Fruit fly (Drosophila melanogaster): Measurements from ENCODE around the gene Tsc1.

DNA sequence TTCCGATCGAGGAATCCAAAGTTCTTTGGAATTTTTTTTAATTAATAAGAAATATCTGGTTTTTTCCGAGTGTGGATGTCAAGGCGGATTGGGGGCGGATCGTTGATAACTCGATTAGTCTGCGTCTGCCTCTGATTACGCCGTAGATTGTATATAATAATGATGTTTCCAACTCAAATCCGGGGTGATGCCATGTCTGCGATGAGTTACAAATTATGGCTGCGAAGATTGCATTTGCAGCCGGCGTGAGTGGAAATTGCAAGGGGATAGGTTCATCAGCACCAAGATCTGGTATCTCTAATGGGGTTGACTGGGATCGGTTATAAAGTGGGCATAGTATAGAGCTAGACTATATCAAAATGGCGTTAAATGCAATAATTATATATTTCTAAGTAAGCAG lies 7.7 kb upstream of the Tsc1 start:
- no peak for TF ChIP-seq CG5204 (GFP tag; optimal IDR thresholded peaks at IDR 0.05)
- no peak for TF ChIP-seq Hr96 (GFP tag; optimal IDR thresholded peaks at IDR 0.05)
- no peak for TF ChIP-seq Mnt (GFP tag; optimal IDR thresholded peaks at IDR 0.05)
- no peak for TF ChIP-seq CG7045 (GFP tag; optimal IDR thresholded peaks at IDR 0.05)
- no peak for TF ChIP-seq CG7101 (tag; optimal IDR thresholded peaks at IDR 0.05)
- TF ChIP-seq toe (GFP tag; optimal IDR thresholded peaks at IDR 0.05): no peak
- no peak for TF ChIP-seq CG11617 (GFP tag; optimal IDR thresholded peaks at IDR 0.05)
- no peak for TF ChIP-seq CG1620 (GFP tag; optimal IDR thresholded peaks at IDR 0.05)
- TF ChIP-seq cnc (optimal IDR thresholded peaks at IDR 0.05): no peak
- no peak for TF ChIP-seq pad (GFP tag; optimal IDR thresholded peaks at IDR 0.05)
- no peak for TF ChIP-seq CG33017 (tag; optimal IDR thresholded peaks at IDR 0.05)
- TF ChIP-seq CG14711 (tag; optimal IDR thresholded peaks at IDR 0.05): no peak
- no peak for TF ChIP-seq CG12768 (GFP tag; optimal IDR thresholded peaks at IDR 0.05)
